Fruit fly (Drosophila melanogaster): ENCODE results near the gene CG2059.

CG2059 gene

DNA sequence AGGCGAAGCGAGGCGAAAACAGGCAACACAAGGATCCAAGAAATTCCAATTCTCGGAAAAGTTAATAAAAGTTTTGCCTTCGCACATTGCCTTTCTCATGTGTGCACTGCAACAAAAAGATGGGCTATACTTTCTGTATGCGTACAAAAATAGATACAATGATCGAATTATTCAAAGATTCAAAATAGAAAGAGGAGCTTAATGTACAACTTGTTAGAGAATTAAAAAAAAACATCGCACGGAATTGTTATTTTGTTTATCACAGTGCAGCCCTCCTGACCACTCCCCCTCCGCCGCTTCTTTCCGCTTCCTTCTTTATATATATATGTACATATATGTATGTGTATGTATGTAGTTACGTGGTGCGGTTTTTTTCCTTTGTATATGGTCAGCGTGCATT lies 16.2 kb downstream of the CG2059 start:
- TF ChIP-seq insv (optimal IDR thresholded peaks at IDR 0.05) (no peak), Sin3A (optimal IDR thresholded peaks at IDR 0.05) (no peak), h (optimal IDR thresholded peaks at IDR 0.05) (no peak), psq (optimal IDR thresholded peaks at IDR 0.05) (no peak), Myc (optimal IDR thresholded peaks at IDR 0.05) (no peak), ttk (optimal IDR thresholded peaks at IDR 0.05) (no peak)

DNA sequence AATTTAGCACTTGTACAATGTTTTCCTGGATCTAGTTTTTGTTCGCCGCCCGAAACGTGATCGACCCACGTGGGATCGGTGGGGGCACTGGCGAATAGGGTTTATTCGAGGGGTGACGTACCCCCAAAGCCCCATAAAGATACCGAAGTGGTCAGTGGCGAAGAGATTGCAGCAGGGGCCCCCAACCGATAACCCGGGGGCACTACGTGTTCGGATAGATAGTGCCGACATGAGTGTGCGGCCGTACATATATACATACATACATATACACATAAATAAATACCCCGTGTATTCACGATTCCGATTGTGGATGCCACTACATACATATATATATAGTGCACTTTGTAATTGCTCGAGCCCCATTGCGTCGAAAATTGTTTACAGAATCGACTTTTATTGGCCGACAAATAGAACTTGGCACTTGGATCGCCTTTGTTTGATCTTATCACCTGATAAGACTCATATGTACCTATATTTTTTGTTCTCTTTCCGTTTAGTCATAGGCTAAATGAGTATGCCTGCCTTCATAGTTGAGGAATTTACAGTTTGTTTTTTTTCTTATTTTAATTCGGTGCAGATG lies 17.8 kb downstream of the CG2059 start:
- no peak for TF ChIP-seq Sin3A (optimal IDR thresholded peaks at IDR 0.05)
- TF ChIP-seq ttk (optimal IDR thresholded peaks at IDR 0.05): no peak
- TF ChIP-seq Myc (optimal IDR thresholded peaks at IDR 0.05): no peak
- TF ChIP-seq h (optimal IDR thresholded peaks at IDR 0.05): no peak
- no peak for TF ChIP-seq psq (optimal IDR thresholded peaks at IDR 0.05)
- TF ChIP-seq insv (optimal IDR thresholded peaks at IDR 0.05): no peak

DNA sequence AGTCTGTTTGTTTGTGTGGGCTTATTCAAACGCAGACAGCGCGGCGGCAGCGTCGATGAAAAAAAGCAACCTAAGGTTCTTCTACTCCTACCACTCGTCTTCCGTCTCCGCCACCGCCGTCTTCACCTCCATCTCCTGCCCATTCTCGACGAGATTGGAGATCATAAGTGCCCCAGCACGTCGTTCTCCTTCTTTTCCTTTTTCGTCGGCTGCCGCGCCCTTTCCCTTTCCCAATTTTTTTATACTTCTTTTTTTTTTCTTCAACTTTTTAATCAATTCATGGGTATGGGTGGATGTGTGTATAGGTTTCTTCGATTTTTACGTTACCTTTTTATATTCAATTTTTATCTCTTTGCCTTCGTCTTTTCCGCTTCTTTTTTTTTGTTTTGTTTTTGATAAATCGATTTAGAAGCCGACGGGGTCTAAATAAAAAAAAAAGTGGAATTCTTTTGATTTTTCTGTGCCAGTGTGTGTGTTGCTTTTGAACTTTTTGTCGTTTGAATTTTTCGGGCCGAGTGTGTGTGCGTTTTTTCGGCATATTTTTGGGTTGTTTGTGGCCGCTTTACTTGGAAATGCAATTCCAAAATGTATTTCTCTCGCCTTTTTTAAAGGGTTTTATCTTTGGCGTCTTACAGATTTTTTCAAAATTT lies 18.8 kb downstream of the CG2059 start:
- TF ChIP-seq psq (optimal IDR thresholded peaks at IDR 0.05) (no peak), Myc (optimal IDR thresholded peaks at IDR 0.05) (no peak), Sin3A (optimal IDR thresholded peaks at IDR 0.05) (no peak), ttk (optimal IDR thresholded peaks at IDR 0.05) (no peak), insv (optimal IDR thresholded peaks at IDR 0.05) (no peak), h (optimal IDR thresholded peaks at IDR 0.05) (no peak)

DNA sequence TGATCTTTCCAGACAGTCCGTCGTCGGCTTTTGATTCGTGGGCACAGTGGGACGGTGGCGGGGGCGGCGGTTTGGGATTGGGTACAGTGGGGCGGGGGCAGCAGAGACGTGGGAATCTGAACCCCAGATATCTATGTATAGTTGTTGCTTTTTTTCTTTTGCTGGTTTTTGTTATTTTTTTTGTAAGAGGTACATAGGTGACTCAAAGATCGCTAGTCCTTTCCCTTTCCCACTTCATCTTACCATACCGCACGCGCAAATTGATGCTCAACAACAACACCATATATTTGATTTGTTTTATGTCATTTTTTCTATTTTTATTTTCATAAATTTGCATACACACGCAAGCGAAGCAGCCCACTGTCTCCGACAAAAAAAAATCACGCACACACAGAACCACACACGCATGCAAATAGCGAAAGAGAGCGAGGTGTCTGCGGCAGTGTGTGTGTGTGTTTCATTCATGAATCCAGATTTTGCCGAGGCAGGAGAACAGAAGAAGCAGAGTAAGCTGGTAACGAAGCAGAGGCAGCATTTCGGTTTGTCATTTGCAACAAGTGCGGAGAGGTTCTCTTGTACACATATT lies 19.7 kb downstream of the CG2059 start:
- no peak for TF ChIP-seq insv (optimal IDR thresholded peaks at IDR 0.05)
- TF ChIP-seq psq (optimal IDR thresholded peaks at IDR 0.05): no peak
- no peak for TF ChIP-seq Sin3A (optimal IDR thresholded peaks at IDR 0.05)
- no peak for TF ChIP-seq Myc (optimal IDR thresholded peaks at IDR 0.05)
- no peak for TF ChIP-seq ttk (optimal IDR thresholded peaks at IDR 0.05)
- TF ChIP-seq h (optimal IDR thresholded peaks at IDR 0.05): no peak

DNA sequence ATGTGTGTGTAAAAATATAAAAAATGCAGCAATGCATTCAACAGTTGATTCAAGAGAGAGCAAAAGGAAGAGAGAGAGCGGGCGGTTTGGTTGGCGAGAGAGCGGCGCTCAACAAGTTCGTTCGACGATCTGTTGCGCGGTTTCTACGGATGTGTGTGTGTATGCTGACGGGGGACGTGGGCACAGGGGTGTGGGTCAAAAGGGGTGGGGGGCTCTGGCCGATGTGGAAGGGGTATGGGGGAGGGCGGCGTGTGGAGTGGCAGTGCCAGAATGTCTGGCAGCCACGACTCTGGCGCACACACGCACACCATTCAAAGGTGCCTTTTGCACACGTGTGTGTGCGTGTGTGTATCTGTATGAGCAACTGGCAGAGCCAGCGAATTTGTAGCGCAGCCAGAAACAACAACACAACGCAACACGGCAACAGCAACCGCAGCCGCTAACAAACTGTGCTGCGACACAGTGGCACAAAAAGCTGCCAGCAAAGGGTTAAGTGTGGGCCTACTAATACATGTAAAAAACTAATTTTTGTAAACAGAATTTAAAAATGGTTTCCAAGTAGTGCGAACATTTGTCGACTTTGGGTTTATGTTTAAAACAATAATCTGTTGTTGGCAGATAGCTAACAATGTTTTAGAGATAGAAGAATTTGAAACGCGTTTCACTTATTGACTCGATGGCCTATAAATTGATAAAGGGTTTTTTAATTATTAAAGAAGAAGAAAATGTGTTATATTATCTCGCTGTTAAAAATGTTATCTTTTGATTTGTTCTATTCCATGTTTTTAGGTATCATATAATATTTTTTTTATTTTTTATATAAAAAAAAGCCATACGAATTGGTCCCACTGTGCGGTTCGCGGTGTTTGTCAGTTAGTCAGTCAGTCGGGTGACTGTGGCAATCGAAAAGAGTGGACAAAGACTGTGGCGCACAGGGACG lies 20.6 kb downstream of the CG2059 start:
- TF ChIP-seq ttk (optimal IDR thresholded peaks at IDR 0.05) (no peak), h (optimal IDR thresholded peaks at IDR 0.05) (no peak), Sin3A (optimal IDR thresholded peaks at IDR 0.05) (no peak), insv (optimal IDR thresholded peaks at IDR 0.05) (no peak), Myc (optimal IDR thresholded peaks at IDR 0.05) (no peak), psq (optimal IDR thresholded peaks at IDR 0.05) (no peak)

DNA sequence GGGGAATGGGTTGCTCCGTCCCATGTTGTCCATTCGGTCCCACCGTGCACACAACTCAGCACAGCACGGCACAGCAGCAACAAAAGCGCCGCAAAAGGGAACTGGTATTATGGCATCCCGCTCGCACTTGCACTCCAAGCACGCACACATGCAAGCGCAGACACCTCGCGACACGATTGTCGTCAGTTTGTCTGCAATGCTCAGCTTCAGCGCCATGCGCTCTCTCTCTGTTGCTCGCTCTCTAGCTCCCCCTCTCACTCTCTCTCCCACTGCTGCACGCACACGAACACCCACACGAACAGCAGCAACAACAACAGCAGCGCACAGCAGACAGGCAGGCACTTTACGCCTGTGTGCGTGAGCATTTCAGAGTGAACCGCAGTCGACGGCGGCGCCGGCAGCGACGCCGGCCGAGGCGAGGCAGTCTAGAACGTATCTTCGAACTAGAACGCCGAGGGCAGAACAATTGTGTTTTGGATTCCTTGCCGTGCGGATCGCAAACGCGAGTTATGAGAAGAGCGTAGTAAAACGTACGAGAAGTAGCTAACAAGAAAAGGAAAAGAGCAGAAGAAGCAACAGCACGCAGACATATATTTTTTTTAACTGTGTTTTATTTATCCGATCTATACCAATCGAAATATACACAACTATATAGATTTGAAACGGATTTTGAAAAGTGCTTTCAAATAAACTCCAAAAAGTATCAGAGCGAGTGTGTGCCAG lies 21.5 kb downstream of the CG2059 start, which contains the start of gene brk:
TSS of gene brk (plus strand) at position 462 of the 723 bp plus-strand sequence.
- TF ChIP-seq Myc (optimal IDR thresholded peaks at IDR 0.05) (no peak), insv (optimal IDR thresholded peaks at IDR 0.05) (no peak), h (optimal IDR thresholded peaks at IDR 0.05) (no peak)

DNA sequence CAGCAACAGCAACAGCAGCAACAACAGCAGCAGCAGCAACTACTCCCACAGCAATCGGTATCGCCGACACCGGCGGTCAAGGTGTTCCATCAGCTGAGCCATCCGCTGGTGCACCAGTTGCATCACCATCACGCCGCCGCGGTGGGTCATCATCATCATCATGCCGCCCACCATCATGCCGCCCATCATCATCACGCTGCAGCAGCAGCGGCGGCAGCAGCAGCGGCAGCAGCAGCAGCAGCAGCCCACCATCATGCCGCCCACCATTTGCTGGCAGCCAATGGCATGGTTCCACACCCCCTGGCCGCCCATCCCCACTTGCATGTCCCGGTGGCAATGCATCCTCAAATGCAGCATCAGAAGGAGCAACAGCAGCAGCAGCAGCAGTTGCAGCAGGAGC lies 22.6 kb downstream of the CG2059 start:
- TF ChIP-seq psq (optimal IDR thresholded peaks at IDR 0.05): no peak
- no peak for TF ChIP-seq Myc (optimal IDR thresholded peaks at IDR 0.05)

DNA sequence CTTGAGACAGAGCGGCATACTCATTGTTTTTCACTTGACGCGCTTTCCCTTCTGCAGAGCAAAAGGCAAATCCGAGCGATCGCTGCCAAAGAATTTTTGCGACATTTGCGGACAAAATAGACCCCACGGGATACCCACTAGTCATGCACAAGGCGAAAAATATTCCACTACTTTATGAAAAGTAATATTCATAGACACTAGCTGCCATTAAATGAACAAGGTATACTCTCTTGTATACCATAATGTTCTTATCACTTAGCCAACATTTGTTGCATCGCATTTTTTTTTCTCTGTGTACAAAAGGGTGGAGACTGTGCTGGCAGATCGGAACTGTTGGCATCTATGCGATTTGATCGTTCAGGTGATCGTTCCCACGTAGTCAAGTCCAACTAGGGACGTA lies 26.2 kb downstream of the CG2059 start:
- TF ChIP-seq Myc (optimal IDR thresholded peaks at IDR 0.05) (no peak), ttk (optimal IDR thresholded peaks at IDR 0.05) (no peak), Sin3A (optimal IDR thresholded peaks at IDR 0.05) (no peak), h (optimal IDR thresholded peaks at IDR 0.05) (no peak), psq (optimal IDR thresholded peaks at IDR 0.05) (no peak), insv (optimal IDR thresholded peaks at IDR 0.05) (no peak)

DNA sequence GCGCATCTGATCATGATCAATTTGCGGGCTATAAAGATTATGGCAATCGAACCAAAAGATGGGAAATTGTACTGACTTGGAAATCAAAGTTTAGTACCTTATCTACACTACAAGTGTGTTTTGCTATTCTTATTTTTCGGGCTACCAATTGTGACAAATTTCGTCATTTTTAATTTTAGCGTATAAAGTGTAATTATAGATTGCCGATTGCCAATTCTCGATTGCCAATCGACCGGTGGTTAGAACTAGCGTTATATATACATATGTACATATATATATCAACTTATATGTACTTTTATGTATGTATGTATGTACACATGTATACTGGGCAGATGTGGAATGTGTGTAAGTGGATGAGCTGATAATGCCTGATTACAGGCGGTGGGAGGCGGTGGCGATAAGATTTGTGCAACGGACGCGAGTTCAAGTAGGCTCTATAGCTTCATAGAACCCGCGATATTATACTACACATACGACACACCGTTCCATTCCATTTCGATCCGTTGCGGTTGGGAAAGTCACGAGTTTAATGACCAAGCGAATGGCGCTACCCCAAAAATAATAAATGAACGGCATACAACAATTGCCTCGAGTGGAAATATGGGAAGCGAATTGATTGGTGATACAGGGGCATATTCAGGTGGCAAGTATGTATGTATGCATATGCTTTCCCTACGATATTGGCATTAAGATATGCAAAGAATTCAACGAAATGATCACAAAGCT lies 29.9 kb downstream of the CG2059 start:
- TF ChIP-seq psq (optimal IDR thresholded peaks at IDR 0.05) (no peak), ttk (optimal IDR thresholded peaks at IDR 0.05) (no peak), Myc (optimal IDR thresholded peaks at IDR 0.05) (no peak), insv (optimal IDR thresholded peaks at IDR 0.05) (no peak), h (optimal IDR thresholded peaks at IDR 0.05) (no peak), Sin3A (optimal IDR thresholded peaks at IDR 0.05) (no peak)

DNA sequence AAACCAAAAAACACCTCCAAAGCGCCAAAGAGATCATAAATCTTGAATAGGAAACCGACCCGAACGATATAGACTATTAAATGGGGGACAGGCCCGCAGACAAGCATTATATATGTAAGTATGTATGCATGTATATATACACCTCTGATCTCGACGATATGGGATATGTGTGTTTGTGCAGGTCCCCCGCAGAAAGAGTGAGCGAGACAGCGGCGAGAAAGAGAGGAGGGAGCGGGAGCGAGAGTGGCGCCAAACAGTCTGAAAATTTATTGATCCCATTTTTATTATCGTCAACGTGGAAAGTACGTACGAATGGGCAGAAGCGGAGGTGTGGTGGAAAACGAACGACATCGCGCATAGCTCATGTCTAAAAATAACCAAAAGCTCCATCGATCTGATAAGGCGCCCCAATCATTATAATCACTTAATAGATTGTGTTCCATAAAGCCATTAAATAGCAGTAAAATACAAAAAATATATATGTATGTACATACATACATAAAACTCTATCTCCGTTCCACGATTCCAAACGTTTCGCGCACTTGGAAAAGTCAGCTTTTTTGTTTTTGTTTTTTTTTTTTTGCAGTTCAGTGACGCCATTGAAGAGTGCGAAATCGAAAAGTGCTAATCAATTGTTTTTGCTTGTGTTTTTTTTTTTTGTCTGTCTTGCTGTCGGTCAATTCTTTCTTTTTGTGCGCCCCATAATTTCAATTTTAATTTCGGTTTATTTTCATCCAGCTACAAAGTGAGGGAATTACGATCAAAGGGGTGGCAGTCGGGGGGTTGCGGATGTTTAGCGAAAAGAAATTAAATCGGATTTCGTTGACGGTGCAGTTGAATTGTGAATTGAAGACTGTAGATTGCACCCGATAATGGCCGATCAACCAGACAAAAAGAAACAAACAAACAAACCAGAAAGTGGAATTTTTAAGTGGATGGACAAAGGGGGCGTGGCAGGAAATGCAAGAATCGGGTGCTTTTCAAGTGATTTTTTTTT lies 31.4 kb downstream of the CG2059 start:
- TF ChIP-seq Myc (optimal IDR thresholded peaks at IDR 0.05) (no peak), psq (optimal IDR thresholded peaks at IDR 0.05) (no peak), ttk (optimal IDR thresholded peaks at IDR 0.05) (no peak), h (optimal IDR thresholded peaks at IDR 0.05) (no peak), insv (optimal IDR thresholded peaks at IDR 0.05) (no peak), Sin3A (optimal IDR thresholded peaks at IDR 0.05) (no peak)
